Worm (Caenorhabditis elegans) whole organism, mixed stage, embryonic: ENCODE data around the gene spr-2.

ENCODE experiments used
- M03D4.4 ChIP-seq: sonication (generic microtip); optimal IDR thresholded peaks from 2 replicates; lab custom pipeline; 2017; ENCODE audit warnings: mild to moderate bottlenecking, missing genetic modification characterization, missing compliant biosample characterization
- bed-3 ChIP-seq: fragments of 200-800 bp; sonication (Bioruptor generic); optimal IDR thresholded peaks from 3 replicates; lab custom pipeline; 2018; ENCODE audit warnings: mild to moderate bottlenecking, missing genetic modification characterization, moderate library complexity, missing compliant biosample characterization
- blmp-1 ChIP-seq: fragments of 150-350 bp; optimal IDR thresholded peaks from 2 replicates; lab custom pipeline; 2014; ENCODE audit warnings: missing biosample characterization, missing genetic modification characterization
- ceh-43 ChIP-seq: fragments of 200-800 bp; sonication (Bioruptor generic); optimal IDR thresholded peaks from 2 replicates; lab custom pipeline; 2018; ENCODE audit warnings: mild to moderate bottlenecking, missing genetic modification characterization, moderate library complexity, missing compliant biosample characterization
- ceh-83 ChIP-seq: fragments of 200-800 bp; sonication (Bioruptor generic); optimal IDR thresholded peaks from 2 replicates; lab custom pipeline; 2018; ENCODE audit warnings: mild to moderate bottlenecking, missing genetic modification characterization, missing compliant biosample characterization
- ces-1 ChIP-seq: fragments of 150-350 bp; optimal IDR thresholded peaks from 2 replicates; lab custom pipeline; 2014; ENCODE audit warnings: missing biosample characterization, missing genetic modification reagents, missing genetic modification characterization
- cnd-1 ChIP-seq: fragments of 200-800 bp; sonication (Bioruptor generic); optimal IDR thresholded peaks from 2 replicates; lab custom pipeline; 2018; ENCODE audit warnings: mild to moderate bottlenecking, missing genetic modification characterization, missing compliant biosample characterization
- drap-1 ChIP-seq: fragments of 200-800 bp; sonication (Bioruptor generic); optimal IDR thresholded peaks from 3 replicates; lab custom pipeline; 2018; ENCODE audit warnings: mild to moderate bottlenecking, missing genetic modification characterization, missing compliant biosample characterization
- elt-1 ChIP-seq: sonication (generic microtip); optimal IDR thresholded peaks from 2 replicates; lab custom pipeline; 2017; ENCODE audit warnings: missing genetic modification characterization, mild to moderate bottlenecking, missing compliant biosample characterization, antibody characterized with exemption, moderate library complexity, borderline replicate concordance; ENCODE audit not compliant: insufficient read depth
- elt-3 ChIP-seq: fragments of 150-350 bp; optimal IDR thresholded peaks from 2 replicates; lab custom pipeline; 2014; ENCODE audit warnings: missing biosample characterization, missing genetic modification characterization
- flh-1 ChIP-seq: fragments of 200-800 bp; sonication (Bioruptor generic); optimal IDR thresholded peaks from 2 replicates; lab custom pipeline; 2018; ENCODE audit warnings: mild to moderate bottlenecking, missing genetic modification characterization, moderate library complexity, missing compliant biosample characterization
- hlh-1 ChIP-seq: fragments of 150-350 bp; optimal IDR thresholded peaks from 2 replicates; lab custom pipeline; 2014; ENCODE audit warnings: missing biosample characterization, missing genetic modification reagents, missing genetic modification characterization
- lin-13 ChIP-seq: fragments of 150-350 bp; optimal IDR thresholded peaks from 2 replicates; lab custom pipeline; 2014; ENCODE audit warnings: missing biosample characterization, missing genetic modification characterization
- lin-32 ChIP-seq: fragments of 200-800 bp; sonication (Bioruptor generic); optimal IDR thresholded peaks from 2 replicates; lab custom pipeline; 2018; ENCODE audit warnings: mild to moderate bottlenecking, missing genetic modification characterization, missing compliant biosample characterization
- lsy-2 ChIP-seq: fragments of 150-350 bp; optimal IDR thresholded peaks from 2 replicates; lab custom pipeline; 2014; ENCODE audit warnings: missing biosample characterization, missing genetic modification characterization
- mep-1 ChIP-seq: fragments of 150-350 bp; optimal IDR thresholded peaks from 2 replicates; lab custom pipeline; 2017; ENCODE audit warnings: missing biosample characterization, missing genetic modification reagents, missing genetic modification characterization, inconsistent platforms
- mls-2 ChIP-seq: sonication (generic microtip); optimal IDR thresholded peaks from 2 replicates; lab custom pipeline; 2016; ENCODE audit warnings: mild to moderate bottlenecking, missing genetic modification characterization, moderate library complexity, missing compliant biosample characterization
- nhr-12 ChIP-seq: fragments of 150-350 bp; optimal IDR thresholded peaks from 2 replicates; lab custom pipeline; 2014; ENCODE audit warnings: missing biosample characterization, missing genetic modification characterization
- nhr-2 ChIP-seq: fragments of 150-350 bp; optimal IDR thresholded peaks from 2 replicates; lab custom pipeline; 2014; ENCODE audit warnings: missing biosample characterization, missing genetic modification characterization
- nhr-237 ChIP-seq: fragments of 150-350 bp; optimal IDR thresholded peaks from 2 replicates; lab custom pipeline; 2014; ENCODE audit warnings: missing biosample characterization, missing genetic modification characterization
- nhr-28 ChIP-seq: fragments of 150-350 bp; optimal IDR thresholded peaks from 2 replicates; lab custom pipeline; 2014; ENCODE audit warnings: missing biosample characterization, missing genetic modification characterization
- pha-4 ChIP-seq: fragments of 150-350 bp; optimal IDR thresholded peaks from 2 replicates; lab custom pipeline; 2018; ENCODE audit warnings: missing biosample characterization, missing genetic modification reagents, missing genetic modification characterization
- sem-2 ChIP-seq: fragments of 200-800 bp; sonication (Bioruptor generic); optimal IDR thresholded peaks from 2 replicates; lab custom pipeline; 2018; ENCODE audit warnings: mild to moderate bottlenecking, missing genetic modification characterization, missing compliant biosample characterization
- snpc-4 ChIP-seq: fragments of 150-350 bp; optimal IDR thresholded peaks from 2 replicates; lab custom pipeline; 2014; ENCODE audit warnings: missing biosample characterization, missing genetic modification characterization
- tbx-8 ChIP-seq: fragments of 200-800 bp; sonication (Bioruptor generic); optimal IDR thresholded peaks from 2 replicates; lab custom pipeline; 2018; ENCODE audit warnings: mild to moderate bottlenecking, missing genetic modification characterization, moderate library complexity, missing compliant biosample characterization
- unc-120 ChIP-seq: sonication (generic microtip); optimal IDR thresholded peaks from 2 replicates; lab custom pipeline; 2017; ENCODE audit warnings: missing genetic modification characterization, missing compliant biosample characterization; ENCODE audit not compliant: poor library complexity, severe bottlenecking
- unc-39 ChIP-seq: fragments of 150-350 bp; optimal IDR thresholded peaks from 2 replicates; lab custom pipeline; 2014; ENCODE audit warnings: missing biosample characterization, missing genetic modification characterization
- unc-62 ChIP-seq: fragments of 150-350 bp; optimal IDR thresholded peaks from 2 replicates; lab custom pipeline; 2014; ENCODE audit warnings: missing biosample characterization, missing genetic modification reagents, missing genetic modification characterization
- zip-8 ChIP-seq: fragments of 150-350 bp; optimal IDR thresholded peaks from 2 replicates; lab custom pipeline; 2014; ENCODE audit warnings: missing biosample characterization, missing genetic modification characterization
- ztf-11 ChIP-seq: fragments of 150-350 bp; optimal IDR thresholded peaks from 2 replicates; lab custom pipeline; 2014; ENCODE audit warnings: missing biosample characterization, missing genetic modification characterization

The spr-2 gene

ce11 chrIV:8929942-8930492, 38.8 kb downstream of the spr-2 start, which contains the start of the genes D1046.18 and slc-25A26:
Gene D1046.18, plus strand, starts transcription at chrIV:8930242.
Gene slc-25A26, plus strand, starts transcription at chrIV:8930442.
- no peak for TF ChIP-seq lin-32 (GFP tag; lab: Kevin White, UChicago)
- no peak for TF ChIP-seq ztf-11 (tag; lab: Kevin White, UChicago)
- no peak for TF ChIP-seq zip-8 (tag; lab: Kevin White, UChicago)
- no peak for TF ChIP-seq sem-2 (GFP tag; lab: Kevin White, UChicago)
- no peak for TF ChIP-seq elt-1
- no peak for TF ChIP-seq ces-1 (GFP tag; lab: Kevin White, UChicago)
- no peak for TF ChIP-seq unc-39 (tag; lab: Kevin White, UChicago)
- TF ChIP-seq nhr-12 (tag; lab: Kevin White, UChicago) = no peak
- TF ChIP-seq mep-1 (tag; lab: Kevin White, UChicago) = no peak
- no peak for TF ChIP-seq unc-120
- TF ChIP-seq lin-13 (tag; lab: Kevin White, UChicago) = no peak
- no peak for TF ChIP-seq nhr-2 (tag; lab: Kevin White, UChicago)
- no peak for TF ChIP-seq elt-3
- TF ChIP-seq lsy-2 (tag; lab: Kevin White, UChicago) = no peak
- no peak for TF ChIP-seq flh-1 (GFP tag; lab: Kevin White, UChicago)
- TF ChIP-seq unc-62 (GFP tag; lab: Kevin White, UChicago) = no peak
- no peak for TF ChIP-seq nhr-28 (tag; lab: Kevin White, UChicago)
- no peak for TF ChIP-seq ceh-83
- no peak for TF ChIP-seq pha-4 (tag; lab: Kevin White, UChicago)
- TF ChIP-seq, all 35 proteins: peak for 0

- TF ChIP-seq nhr-237 (tag; lab: Kevin White, UChicago) (no peak), drap-1 (GFP tag; lab: Kevin White, UChicago) (no peak), unc-39 (tag; lab: Kevin White, UChicago) (no peak), bed-3 (GFP tag; lab: Kevin White, UChicago) (no peak), unc-120 (no peak), zip-8 (tag; lab: Kevin White, UChicago) (no peak), cnd-1 (no peak), ceh-43 (GFP tag; lab: Kevin White, UChicago) (no peak), lin-13 (tag; lab: Kevin White, UChicago) (no peak), tbx-8 (no peak), sem-2 (GFP tag; lab: Kevin White, UChicago) (no peak), pha-4 (tag; lab: Kevin White, UChicago) (no peak), nhr-28 (tag; lab: Kevin White, UChicago) (no peak), nhr-12 (tag; lab: Kevin White, UChicago) (no peak), M03D4.4 (tag; lab: Kevin White, UChicago) (no peak), hlh-1 (tag; lab: Kevin White, UChicago) (no peak), snpc-4 (no peak), mep-1 (tag; lab: Kevin White, UChicago) (no peak), blmp-1 (tag; lab: Kevin White, UChicago) (no peak), mls-2 (tag; lab: Kevin White, UChicago) (no peak)
These were observed 42.3 kb downstream of the spr-2 start, which contains the start of gene D1046.4 for ce11 chrIV:8933575-8933974. Gene D1046.4, plus strand, starts transcription at chrIV:8933875.
